Fruit fly (Drosophila melanogaster): ENCODE data around the gene CG2701.

The CG2701 gene

dm6 chrX:2744042-2744441 lies 23.9 kb upstream of the CG2701 start, which contains the start of gene Syx4 (continued):
- TF ChIP-seq sob (GFP tag; IDR thresholded peaks at IDR 0.05): peak; percentile 93
- TF ChIP-seq ERR (GFP tag; optimal IDR thresholded peaks at IDR 0.05): peak; percentile 81
- TF ChIP-seq danr (GFP tag; IDR thresholded peaks at IDR 0.05): peak; percentile 68
- TF ChIP-seq Deaf1 (tag; optimal IDR thresholded peaks at IDR 0.05): peak; percentile 72
- TF ChIP-seq nerfin-1 (tag; optimal IDR thresholded peaks at IDR 0.05): peak; percentile 81
- TF ChIP-seq Drgx (GFP tag; IDR thresholded peaks at IDR 0.05): peak; percentile 96
- TF ChIP-seq CG10959 (GFP tag; IDR thresholded peaks at IDR 0.05): peak; percentile 58; the same call in 1 of the 2 replicates
- TF ChIP-seq Aef1 (GFP tag; IDR thresholded peaks at IDR 0.05): peak; percentile 86
- peak; percentile 84 to 85 for TF ChIP-seq Pdp1 (GFP tag; optimal IDR thresholded peaks at IDR 0.05)
- TF ChIP-seq lilli (GFP tag; optimal IDR thresholded peaks at IDR 0.05): peak; percentile 93
- TF ChIP-seq dati (GFP tag; IDR thresholded peaks at IDR 0.05): peak; percentile 26; the same call in 1 of the 2 replicates
- TF ChIP-seq CG3163 (GFP tag; optimal IDR thresholded peaks at IDR 0.05): peak; percentile 57
- peak; percentile 62 for TF ChIP-seq Atf3 (GFP tag; optimal IDR thresholded peaks at IDR 0.05)
- TF ChIP-seq CG1602 (GFP tag; optimal IDR thresholded peaks at IDR 0.05): peak; percentile 79
- TF ChIP-seq CG4404 (GFP tag; IDR thresholded peaks at IDR 0.05): peak; percentile 36; the same call in 1 of the 2 replicates
- TF ChIP-seq CG2129 (GFP tag; IDR thresholded peaks at IDR 0.05; ENCODE audit: partially characterized antibody): no peak
- TF ChIP-seq Dip3 (GFP tag; optimal IDR thresholded peaks at IDR 0.05): peak; percentile 93
- TF ChIP-seq CG3847 (GFP tag; IDR thresholded peaks at IDR 0.05): peak; percentile 84
- TF ChIP-seq CG1792 (GFP tag; optimal IDR thresholded peaks at IDR 0.05): peak; percentile 77
- peak; percentile 85 for TF ChIP-seq NFAT (GFP tag; IDR thresholded peaks at IDR 0.05)
- TF ChIP-seq lmd (GFP tag; IDR thresholded peaks at IDR 0.05): peak; percentile 87
- peak; percentile 87 for TF ChIP-seq CG18262 (tag; optimal IDR thresholded peaks at IDR 0.05)
- peak; percentile 60 for TF ChIP-seq da (GFP tag; optimal IDR thresholded peaks at IDR 0.05)
- peak; percentile 81 for TF ChIP-seq CG11398 (GFP tag; optimal IDR thresholded peaks at IDR 0.05)
- peak; percentile 93 for TF ChIP-seq CG12391 (tag; optimal IDR thresholded peaks at IDR 0.05)
- TF ChIP-seq CG2202 (tag; optimal IDR thresholded peaks at IDR 0.05): peak; percentile 61
- TF ChIP-seq slbo (GFP tag; IDR thresholded peaks at IDR 0.05): peak; percentile 93
- TF ChIP-seq fd64A (GFP tag; optimal IDR thresholded peaks at IDR 0.05): peak; percentile 49
- TF ChIP-seq NK7.1 (GFP tag; optimal IDR thresholded peaks at IDR 0.05): peak; percentile 67
- peak; percentile 83 for TF ChIP-seq vfl (GFP tag; optimal IDR thresholded peaks at IDR 0.05)
- TF ChIP-seq CG17829 (tag; optimal IDR thresholded peaks at IDR 0.05): peak; percentile 85
- TF ChIP-seq CG8924 (tag; optimal IDR thresholded peaks at IDR 0.05): peak; percentile 93
- peak; percentile 50 for TF ChIP-seq twi (tag; optimal IDR thresholded peaks at IDR 0.05)
- no peak for TF ChIP-seq CG1832 (GFP tag; optimal IDR thresholded peaks at IDR 0.05)
- TF ChIP-seq CG13123 (GFP tag; optimal IDR thresholded peaks at IDR 0.05): peak; percentile 71
- peak; percentile 83 for TF ChIP-seq CG10654 (GFP tag; optimal IDR thresholded peaks at IDR 0.05)
- TF ChIP-seq slou (GFP tag; optimal IDR thresholded peaks at IDR 0.05): no peak
- TF ChIP-seq C15 (GFP tag; IDR thresholded peaks at IDR 0.05): peak; percentile 79; the same call in 2 of the 3 replicates
- TF ChIP-seq kah (GFP tag; optimal IDR thresholded peaks at IDR 0.05): peak; percentile 82
- TF ChIP-seq CG16813 (GFP tag; IDR thresholded peaks at IDR 0.05; ENCODE audit: partially characterized antibody): no peak
- peak; percentile 79 for TF ChIP-seq Hr3 (GFP tag; optimal IDR thresholded peaks at IDR 0.05)
- TF ChIP-seq Dfd (GFP tag; optimal IDR thresholded peaks at IDR 0.05): no peak
- peak; percentile 91 for TF ChIP-seq CG6854 (GFP tag; optimal IDR thresholded peaks at IDR 0.05)
- TF ChIP-seq Sry-β (GFP tag; optimal IDR thresholded peaks at IDR 0.05): peak; percentile 16
- peak; percentile 95 for TF ChIP-seq CG15269 (tag; optimal IDR thresholded peaks at IDR 0.05)
- peak; percentile 88 for TF ChIP-seq CG9817 (tag; optimal IDR thresholded peaks at IDR 0.05)
- TF ChIP-seq Abd-B (GFP tag; optimal IDR thresholded peaks at IDR 0.05): peak; percentile 74
- peak; percentile 71 for TF ChIP-seq Usf (GFP tag; optimal IDR thresholded peaks at IDR 0.05)
- no peak for TF ChIP-seq pfk (GFP tag; optimal IDR thresholded peaks at IDR 0.05)
- peak; percentile 95 for TF ChIP-seq Fer3 (tag; optimal IDR thresholded peaks at IDR 0.05)
- no peak for TF ChIP-seq Opbp (GFP tag; IDR thresholded peaks at IDR 0.05; ENCODE audit: partially characterized antibody)

Measured in whole organism, embryonic.